Fruit fly (Drosophila melanogaster) whole organism, embryonic: ENCODE data around the gene ocn.
A peak's percentile ranks its signal among the peaks of the same experiment; 100 is the strongest.

Source experiments
- Awh ChIP-seq: fragments of 200-800 bp; sonication (Bioruptor generic); IDR thresholded peaks from 2 replicates; pipeline ENCODE4, ENCODE4 v1.3.6; 2022; ENCODE audit warnings: missing biosample characterization, missing genetic modification characterization
- Bdp1 ChIP-seq: fragments of 200-800 bp; sonication (Bioruptor generic); optimal IDR thresholded peaks from 3 replicates; lab custom pipeline; 2016; ENCODE audit warnings: missing biosample characterization, missing genetic modification characterization
- C15 ChIP-seq: fragments of 200-800 bp; sonication (Bioruptor generic); IDR thresholded peaks from 3 replicates; pipeline ENCODE4 v1.3.6; 2022; ENCODE audit warnings: missing biosample characterization, missing genetic modification characterization
- CG10543 ChIP-seq: fragments of 200-800 bp; sonication (Bioruptor generic); optimal IDR thresholded peaks from 3 replicates; lab custom pipeline; 2017; ENCODE audit warnings: missing biosample characterization, mild to moderate bottlenecking, missing genetic modification characterization, moderate library complexity
- CG11085 ChIP-seq: fragments of 200-800 bp; sonication (Bioruptor generic); IDR thresholded peaks from 2 replicates; pipeline ENCODE4 v1.3.6; 2022; ENCODE audit warnings: missing biosample characterization, missing genetic modification characterization
- CG11093 ChIP-seq: fragments of 200-800 bp; sonication (Bioruptor generic); IDR thresholded peaks from 3 replicates; pipeline ENCODE4 v1.3.6; 2022; ENCODE audit warnings: missing biosample characterization, missing genetic modification characterization
- CG12155 ChIP-seq: fragments of 200-800 bp; sonication (Bioruptor generic); optimal IDR thresholded peaks from 3 replicates; lab custom pipeline; 2016; ENCODE audit warnings: missing biosample characterization, missing genetic modification characterization
- CG12744 ChIP-seq: fragments of 200-800 bp; sonication (Bioruptor generic); optimal IDR thresholded peaks from 2 replicates; lab custom pipeline; 2016; ENCODE audit warnings: missing biosample characterization, missing genetic modification characterization
- CG14667 ChIP-seq: fragments of 200-800 bp; sonication (Bioruptor generic); IDR thresholded peaks from 2 replicates; pipeline ENCODE4 v1.3.6; 2022; ENCODE audit warnings: missing biosample characterization, missing genetic modification characterization
- CG15073 ChIP-seq: fragments of 200-800 bp; sonication (Bioruptor generic); optimal IDR thresholded peaks from 2 replicates; lab custom pipeline; 2016; ENCODE audit warnings: missing biosample characterization, missing genetic modification characterization
- CG15479 ChIP-seq: fragments of 200-800 bp; sonication (Bioruptor generic); optimal IDR thresholded peaks from 3 replicates; lab custom pipeline; 2019; ENCODE audit warnings: missing biosample characterization, mild to moderate bottlenecking, missing genetic modification characterization, moderate library complexity
- CG18262 ChIP-seq: fragments of 200-800 bp; optimal IDR thresholded peaks from 3 replicates; lab custom pipeline; 2019; ENCODE audit warnings: missing biosample characterization, mild to moderate bottlenecking, missing genetic modification characterization, moderate library complexity
- CG2875 ChIP-seq: fragments of 200-800 bp; sonication (Bioruptor generic); optimal IDR thresholded peaks from 2 replicates; lab custom pipeline; 2017; ENCODE audit warnings: missing biosample characterization, mild to moderate bottlenecking, missing genetic modification characterization, missing genetic modification reagents
- CG30403 ChIP-seq: fragments of 200-800 bp; sonication (Bioruptor generic); optimal IDR thresholded peaks from 3 replicates; lab custom pipeline; 2016; ENCODE audit warnings: missing biosample characterization, missing genetic modification characterization
- CG32772 ChIP-seq: fragments of 200-800 bp; sonication (Bioruptor generic); IDR thresholded peaks from 2 replicates; pipeline ENCODE4 v1.3.6; 2022; ENCODE audit warnings: missing biosample characterization, missing genetic modification characterization
- CG4328 ChIP-seq: fragments of 200-800 bp; sonication (Bioruptor generic); optimal IDR thresholded peaks from 3 replicates; lab custom pipeline; 2017; ENCODE audit warnings: missing biosample characterization, missing genetic modification reagents, missing genetic modification characterization
- CG4617 ChIP-seq: fragments of 200-800 bp; sonication (Bioruptor generic); optimal IDR thresholded peaks from 3 replicates; lab custom pipeline; 2016; ENCODE audit warnings: missing biosample characterization, missing genetic modification characterization, borderline replicate concordance
- CG6654 ChIP-seq: fragments of 200-800 bp; sonication (Bioruptor generic); optimal IDR thresholded peaks from 2 replicates; lab custom pipeline; 2017; ENCODE audit warnings: missing biosample characterization, mild to moderate bottlenecking, missing genetic modification characterization
- CG7372 ChIP-seq: fragments of 200-800 bp; sonication (Bioruptor generic); IDR thresholded peaks from 2 replicates; pipeline ENCODE4 v1.3.6; 2022; ENCODE audit warnings: missing biosample characterization, missing genetic modification characterization
- CG8281 ChIP-seq: fragments of 200-800 bp; sonication (Bioruptor generic); optimal IDR thresholded peaks from 2 replicates; lab custom pipeline; 2018; ENCODE audit warnings: missing biosample characterization, mild to moderate bottlenecking, missing genetic modification characterization, moderate library complexity
- CrebB ChIP-seq: fragments of 200-800 bp; sonication (Bioruptor generic); optimal IDR thresholded peaks from 3 replicates; lab custom pipeline; 2018; ENCODE audit warnings: missing biosample characterization, mild to moderate bottlenecking, missing genetic modification characterization
- Deaf1 ChIP-seq: fragments of 200-800 bp; optimal IDR thresholded peaks from 3 replicates; lab custom pipeline; 2019; ENCODE audit warnings: missing biosample characterization, mild to moderate bottlenecking, missing genetic modification characterization, moderate library complexity
- ERR ChIP-seq: fragments of 200-800 bp; sonication (Bioruptor generic); optimal IDR thresholded peaks from 2 replicates; lab custom pipeline; 2016; ENCODE audit warnings: missing biosample characterization, missing genetic modification characterization
- Fer1 ChIP-seq: fragments of 200-800 bp; sonication (Bioruptor generic); optimal IDR thresholded peaks from 2 replicates; lab custom pipeline; 2017; ENCODE audit warnings: missing biosample characterization, mild to moderate bottlenecking, missing genetic modification characterization
- H2.0 ChIP-seq: fragments of 200-800 bp; sonication (Bioruptor generic); IDR thresholded peaks from 2 replicates; pipeline ENCODE4 v1.3.6; 2022; ENCODE audit warnings: missing biosample characterization, missing genetic modification characterization
- HLH4C ChIP-seq: fragments of 200-800 bp; sonication (Bioruptor generic); IDR thresholded peaks from 3 replicates; pipeline ENCODE4 v1.3.6; 2022; ENCODE audit warnings: missing biosample characterization, missing genetic modification characterization; ENCODE audit not compliant: partially characterized antibody
- Mad ChIP-seq: fragments of 200-800 bp; sonication (Bioruptor generic); optimal IDR thresholded peaks from 2 replicates; lab custom pipeline; 2016; ENCODE audit warnings: missing biosample characterization, missing genetic modification characterization
- Max ChIP-seq: fragments of 200-800 bp; sonication (Bioruptor generic); optimal IDR thresholded peaks from 2 replicates; lab custom pipeline; 2016; ENCODE audit warnings: missing biosample characterization, mild to moderate bottlenecking, missing genetic modification characterization
- Stat92E ChIP-seq, 3 experiments: fragments of >200 bp in 2 of 3; fragments of 200-800 bp in 1 of 3; sonication (Bioruptor generic) in 1 of 3; optimal IDR thresholded peaks; 2 replicates each; lab custom pipeline; 2017 to 2019; ENCODE audit warnings: missing biosample characterization in 3 of 3, missing genetic modification characterization in 3 of 3, mild to moderate bottlenecking in 1 of 3, moderate library complexity in 1 of 3
- bowl ChIP-seq: fragments of 200-800 bp; sonication (Bioruptor generic); IDR thresholded peaks from 2 replicates; pipeline ENCODE4 v1.3.6; 2022; ENCODE audit warnings: missing biosample characterization, missing genetic modification characterization
- crp ChIP-seq, 2 experiments: fragments of 200-800 bp; sonication (Bioruptor generic); optimal IDR thresholded peaks; 2 replicates in 1 of 2; 3 replicates in 1 of 2; lab custom pipeline; 2017; ENCODE audit warnings: missing biosample characterization in 2 of 2, missing genetic modification characterization in 2 of 2, mild to moderate bottlenecking in 1 of 2, moderate library complexity in 1 of 2
- danr ChIP-seq: fragments of 200-800 bp; sonication (Bioruptor generic); IDR thresholded peaks from 2 replicates; pipeline ENCODE4 v1.3.6; 2022; ENCODE audit warnings: missing biosample characterization, missing genetic modification characterization
- dati ChIP-seq: fragments of 200-800 bp; sonication (Bioruptor generic); IDR thresholded peaks from 2 replicates; pipeline ENCODE4 v1.3.6; 2022; ENCODE audit warnings: missing biosample characterization, missing genetic modification characterization
- disco-r ChIP-seq: fragments of 200-800 bp; sonication (Bioruptor generic); optimal IDR thresholded peaks from 2 replicates; lab custom pipeline; 2016; ENCODE audit warnings: missing biosample characterization, missing genetic modification characterization
- fd102C ChIP-seq: fragments of 200-800 bp; sonication (Bioruptor generic); optimal IDR thresholded peaks from 2 replicates; lab custom pipeline; 2018; ENCODE audit warnings: missing biosample characterization, mild to moderate bottlenecking, missing genetic modification characterization, moderate library complexity
- gsb-n ChIP-seq: fragments of 200-800 bp; sonication (Bioruptor generic); optimal IDR thresholded peaks from 3 replicates; lab custom pipeline; 2018; ENCODE audit warnings: missing biosample characterization, mild to moderate bottlenecking, missing genetic modification characterization
- hth ChIP-seq: fragments of >200 bp; optimal IDR thresholded peaks from 2 replicates; lab custom pipeline; 2017; ENCODE audit warnings: inconsistent platforms
- jigr1 ChIP-seq: fragments of 200-800 bp; sonication (Bioruptor generic); IDR thresholded peaks from 3 replicates; pipeline ENCODE4 v1.3.6; 2022; ENCODE audit warnings: missing biosample characterization, missing genetic modification characterization
- kah ChIP-seq: fragments of 200-800 bp; sonication (Bioruptor generic); optimal IDR thresholded peaks from 2 replicates; lab custom pipeline; 2018; ENCODE audit warnings: missing biosample characterization, mild to moderate bottlenecking, missing genetic modification characterization
- lbe ChIP-seq: fragments of 200-800 bp; sonication (Bioruptor generic); optimal IDR thresholded peaks from 2 replicates; lab custom pipeline; 2016; ENCODE audit warnings: missing biosample characterization, mild to moderate bottlenecking, missing genetic modification characterization
- otp ChIP-seq: fragments of 200-800 bp; sonication (Bioruptor generic); IDR thresholded peaks from 3 replicates; pipeline ENCODE4, ENCODE4 v1.3.6; 2022; ENCODE audit warnings: missing biosample characterization, missing genetic modification characterization
- pan ChIP-seq, 4 experiments: fragments of >200 bp in 3 of 4; fragments of 200-800 bp in 1 of 4; sonication (Bioruptor generic) in 1 of 4; optimal IDR thresholded peaks in 3 of 4; IDR thresholded peaks in 1 of 4; 2 replicates each; pipeline versions ENCODE4 v1.3.6 to Lab custom; 2017 to 2022; ENCODE audit warnings: missing biosample characterization in 2 of 4, missing genetic modification characterization in 2 of 4, mixed read lengths in 1 of 4
- pb ChIP-seq: fragments of 200-800 bp; sonication (Bioruptor generic); optimal IDR thresholded peaks from 3 replicates; lab custom pipeline; 2016; ENCODE audit warnings: missing biosample characterization, missing genetic modification characterization
- pros ChIP-seq: fragments of 200-800 bp; sonication (Bioruptor generic); optimal IDR thresholded peaks from 3 replicates; lab custom pipeline; 2019; ENCODE audit warnings: missing biosample characterization, mild to moderate bottlenecking, missing genetic modification characterization, moderate library complexity
- psq ChIP-seq: fragments of 200-800 bp; sonication (Bioruptor generic); optimal IDR thresholded peaks from 2 replicates; lab custom pipeline; 2017; ENCODE audit warnings: missing biosample characterization, missing genetic modification characterization
- repo ChIP-seq: fragments of 200-800 bp; sonication (Bioruptor generic); optimal IDR thresholded peaks from 2 replicates; lab custom pipeline; 2016; ENCODE audit warnings: missing biosample characterization, missing genetic modification characterization
- sens ChIP-seq: fragments of 200-800 bp; sonication (Bioruptor generic); peaks from one replicate; lab custom pipeline; 2016; ENCODE audit warnings: missing biosample characterization, missing genetic modification characterization
- slou ChIP-seq: fragments of 200-800 bp; sonication (Bioruptor generic); optimal IDR thresholded peaks from 3 replicates; lab custom pipeline; 2016; ENCODE audit warnings: missing biosample characterization, missing genetic modification characterization
- tap ChIP-seq: fragments of 200-800 bp; optimal IDR thresholded peaks from 3 replicates; lab custom pipeline; 2019; ENCODE audit warnings: missing biosample characterization, mild to moderate bottlenecking, missing genetic modification characterization, moderate library complexity
- vfl ChIP-seq: fragments of 200-800 bp; sonication (Bioruptor generic); optimal IDR thresholded peaks from 2 replicates; lab custom pipeline; 2016; ENCODE audit warnings: missing biosample characterization, missing genetic modification characterization
- z ChIP-seq: fragments of 200-800 bp; sonication (Bioruptor generic); IDR thresholded peaks from 3 replicates; pipeline ENCODE4 v1.3.6; 2022; ENCODE audit warnings: missing biosample characterization, missing genetic modification characterization

Gene ocn

dm6 chr3R:30060451-30061153 lies 23.1 kb upstream of the ocn start (continued):
- no peak for TF ChIP-seq crp (GFP tag; optimal IDR thresholded peaks at IDR 0.05; lab: Kevin White, UChicago)
- TF ChIP-seq bowl = no peak
- no peak for TF ChIP-seq repo (GFP tag; lab: Kevin White, UChicago)
- no peak for TF ChIP-seq CG15479 (GFP tag; lab: Kevin White, UChicago)
- no peak for TF ChIP-seq CG11085 (GFP tag; lab: Robert Waterston, UW)
- no peak for TF ChIP-seq CG15073 (GFP tag; lab: Kevin White, UChicago)
- no peak for TF ChIP-seq psq (GFP tag; lab: Kevin White, UChicago)
- TF ChIP-seq CG2875 (GFP tag; lab: Kevin White, UChicago) = no peak
- TF ChIP-seq Fer1 (GFP tag; lab: Kevin White, UChicago) = no peak
- TF ChIP-seq CrebB (tag; lab: Kevin White, UChicago) = no peak
- no peak for TF ChIP-seq pan (optimal IDR thresholded peaks at IDR 0.05; lab: Kevin White, UChicago)
- TF ChIP-seq pan (GFP tag; optimal IDR thresholded peaks at IDR 0.05 in 1 of 2, IDR thresholded peaks at IDR 0.05 in 1 of 2) = peak in 1 of 2 experiments; percentile 30
- TF ChIP-seq Max (GFP tag; lab: Kevin White, UChicago) = no peak
- no peak for TF ChIP-seq ERR (GFP tag; lab: Kevin White, UChicago)
- no peak for TF ChIP-seq gsb-n (tag; lab: Kevin White, UChicago)
- peak; percentile 18 for TF ChIP-seq sens (GFP tag; lab: Kevin White, UChicago)
- no peak for TF ChIP-seq CG32772 (GFP tag; lab: Robert Waterston, UW)
- TF ChIP-seq tap (tag; lab: Kevin White, UChicago) = no peak
- TF ChIP-seq dati (GFP tag; lab: Robert Waterston, UW) = no peak
- TF ChIP-seq CG14667 (GFP tag; lab: Robert Waterston, UW) = no peak
- no peak for TF ChIP-seq C15 (GFP tag; lab: Robert Waterston, UW)
- TF ChIP-seq Bdp1 (GFP tag; lab: Kevin White, UChicago) = no peak
- TF ChIP-seq CG4617 (GFP tag; lab: Kevin White, UChicago) = no peak
- no peak for TF ChIP-seq H2.0 (GFP tag; lab: Robert Waterston, UW)
- no peak for TF ChIP-seq disco-r
- no peak for TF ChIP-seq Awh (GFP tag; lab: Robert Waterston, UW)
- no peak for TF ChIP-seq fd102C (GFP tag; lab: Kevin White, UChicago)
- no peak for TF ChIP-seq slou
- TF ChIP-seq pb (GFP tag; lab: Kevin White, UChicago) = no peak
- TF ChIP-seq CG11093 = no peak
- 0 out of 3 replicates have a peak, but pooled peaks have one; percentile 39 for TF ChIP-seq otp (GFP tag; lab: Robert Waterston, UW)
- TF ChIP-seq vfl (GFP tag; lab: Kevin White, UChicago) = no peak
- TF ChIP-seq CG8281 = no peak
- TF ChIP-seq HLH4C = peak; percentile 50; the same call in 2 of the 3 replicates
- no peak for TF ChIP-seq CG4328
- no peak for TF ChIP-seq CG12744
- TF ChIP-seq jigr1 (GFP tag; lab: Robert Waterston, UW) = no peak
- no peak for TF ChIP-seq CG30403 (GFP tag; lab: Kevin White, UChicago)
- no peak for TF ChIP-seq CG7372
- no peak for TF ChIP-seq pros (GFP tag; lab: Kevin White, UChicago)
- TF ChIP-seq Deaf1 (tag; lab: Kevin White, UChicago) = no peak
- TF ChIP-seq CG10543 (GFP tag; lab: Kevin White, UChicago) = no peak
- no peak for TF ChIP-seq CG18262 (tag; lab: Kevin White, UChicago)
- no peak for TF ChIP-seq Mad (GFP tag; lab: Kevin White, UChicago)
- no peak for TF ChIP-seq z (GFP tag; lab: Robert Waterston, UW)
- TF ChIP-seq Stat92E (GFP tag; optimal IDR thresholded peaks at IDR 0.05; lab: Kevin White, UChicago) = no peak
- no peak for TF ChIP-seq kah (GFP tag; lab: Kevin White, UChicago)
- TF ChIP-seq CG12155 = no peak
- no peak for TF ChIP-seq lbe
- no peak for TF ChIP-seq CG6654
- TF ChIP-seq danr (GFP tag; lab: Robert Waterston, UW) = no peak
- no peak for TF ChIP-seq hth (lab: Kevin White, UChicago)
